Fruit fly (Drosophila melanogaster) whole organism, embryonic: ENCODE results near the gene CG34462.
A peak's percentile ranks its signal among the peaks of the same experiment; 100 is the strongest.

Experiments
- CG10267 ChIP-seq: fragments of 200-800 bp; sonication (Bioruptor generic); optimal IDR thresholded peaks from 2 replicates; lab custom pipeline; 2018; ENCODE audit warnings: missing biosample characterization, mild to moderate bottlenecking, missing genetic modification characterization, moderate library complexity
- CG10431 ChIP-seq: fragments of 200-800 bp; sonication (Bioruptor generic); optimal IDR thresholded peaks from 3 replicates; lab custom pipeline; 2018; ENCODE audit warnings: missing biosample characterization, mild to moderate bottlenecking, missing genetic modification characterization
- CG11504 ChIP-seq: fragments of 200-800 bp; sonication (Bioruptor generic); optimal IDR thresholded peaks from 3 replicates; lab custom pipeline; 2019; ENCODE audit warnings: missing biosample characterization, mild to moderate bottlenecking, missing genetic modification characterization, moderate library complexity
- CG12299 ChIP-seq: fragments of 200-800 bp; sonication (Bioruptor generic); optimal IDR thresholded peaks from 2 replicates; lab custom pipeline; 2018; ENCODE audit warnings: missing biosample characterization, mild to moderate bottlenecking, missing genetic modification characterization
- CG14050 ChIP-seq: fragments of 200-800 bp; sonication (Bioruptor generic); IDR thresholded peaks from 3 replicates; pipeline ENCODE4 v1.3.6; 2022; ENCODE audit warnings: missing biosample characterization, missing genetic modification characterization
- CG15011 ChIP-seq: fragments of 200-800 bp; sonication (Bioruptor generic); optimal IDR thresholded peaks from 3 replicates; lab custom pipeline; 2018; ENCODE audit warnings: missing biosample characterization, mild to moderate bottlenecking, missing genetic modification characterization
- CG2129 ChIP-seq: fragments of 200-800 bp; sonication (Bioruptor generic); IDR thresholded peaks from 2 replicates; pipeline ENCODE4 v1.3.6; 2022; ENCODE audit warnings: missing biosample characterization, missing genetic modification characterization; ENCODE audit not compliant: partially characterized antibody
- CG2678 ChIP-seq: fragments of 200-800 bp; sonication (Bioruptor generic); optimal IDR thresholded peaks from 3 replicates; lab custom pipeline; 2019; ENCODE audit warnings: missing biosample characterization, mild to moderate bottlenecking, missing genetic modification characterization, moderate library complexity
- CG30403 ChIP-seq: fragments of 200-800 bp; sonication (Bioruptor generic); optimal IDR thresholded peaks from 3 replicates; lab custom pipeline; 2016; ENCODE audit warnings: missing biosample characterization, missing genetic modification characterization
- CG3065 ChIP-seq: fragments of 200-800 bp; sonication (Bioruptor generic); optimal IDR thresholded peaks from 2 replicates; lab custom pipeline; 2016; ENCODE audit warnings: missing biosample characterization, missing genetic modification characterization
- CG31441 ChIP-seq: fragments of 200-800 bp; sonication (Bioruptor generic); IDR thresholded peaks from 2 replicates; pipeline ENCODE4 v1.3.6; 2022; ENCODE audit warnings: missing biosample characterization, missing genetic modification characterization
- CG3726 ChIP-seq: fragments of 200-800 bp; sonication (Bioruptor generic); IDR thresholded peaks from 3 replicates; pipeline ENCODE4, ENCODE4 v1.3.6; 2022; ENCODE audit warnings: missing biosample characterization, missing genetic modification characterization
- CG7839 ChIP-seq: fragments of 200-800 bp; sonication (Bioruptor generic); optimal IDR thresholded peaks from 3 replicates; lab custom pipeline; 2018; ENCODE audit warnings: missing biosample characterization, mild to moderate bottlenecking, missing genetic modification characterization, moderate library complexity
- CG8281 ChIP-seq: fragments of 200-800 bp; sonication (Bioruptor generic); optimal IDR thresholded peaks from 2 replicates; lab custom pipeline; 2018; ENCODE audit warnings: missing biosample characterization, mild to moderate bottlenecking, missing genetic modification characterization, moderate library complexity
- CG9727 ChIP-seq: fragments of 200-800 bp; sonication (Bioruptor generic); optimal IDR thresholded peaks from 3 replicates; lab custom pipeline; 2017; ENCODE audit warnings: missing biosample characterization, mild to moderate bottlenecking, missing genetic modification characterization
- Dbx ChIP-seq: fragments of 200-800 bp; sonication (Bioruptor generic); IDR thresholded peaks from 3 replicates; pipeline ENCODE4 v1.3.6; 2022; ENCODE audit warnings: missing biosample characterization, missing genetic modification characterization
- Ets65A ChIP-seq: fragments of 200-800 bp; sonication (Bioruptor generic); peaks from one replicate; lab custom pipeline; 2016; ENCODE audit warnings: missing biosample characterization, missing genetic modification characterization
- Fer3 ChIP-seq: fragments of 200-800 bp; sonication (Bioruptor generic); optimal IDR thresholded peaks from 2 replicates; lab custom pipeline; 2018; ENCODE audit warnings: missing biosample characterization, mild to moderate bottlenecking, missing genetic modification characterization, moderate library complexity
- Hr51 ChIP-seq, 2 experiments: fragments of 200-800 bp; sonication (Bioruptor generic); optimal IDR thresholded peaks; 2 replicates in 1 of 2; 3 replicates in 1 of 2; lab custom pipeline; 2016 to 2018; ENCODE audit warnings: missing biosample characterization in 2 of 2, missing genetic modification characterization in 2 of 2, mild to moderate bottlenecking in 1 of 2, moderate library complexity in 1 of 2
- Lpt ChIP-seq: fragments of >200 bp; optimal IDR thresholded peaks from 2 replicates; lab custom pipeline; 2018; ENCODE audit warnings: missing biosample characterization, missing genetic modification characterization
- MESR4 ChIP-seq: fragments of 200-800 bp; sonication (Bioruptor generic); optimal IDR thresholded peaks from 2 replicates; lab custom pipeline; 2018; ENCODE audit warnings: missing biosample characterization, mild to moderate bottlenecking, missing genetic modification characterization, moderate library complexity
- Max ChIP-seq: fragments of 200-800 bp; sonication (Bioruptor generic); optimal IDR thresholded peaks from 2 replicates; lab custom pipeline; 2016; ENCODE audit warnings: missing biosample characterization, mild to moderate bottlenecking, missing genetic modification characterization
- Ptx1 ChIP-seq: fragments of 200-800 bp; sonication (Bioruptor generic); IDR thresholded peaks from 2 replicates; pipeline ENCODE4 v1.3.6; 2022; ENCODE audit warnings: missing biosample characterization, missing genetic modification characterization
- Sox100B ChIP-seq: fragments of 200-800 bp; sonication (Bioruptor generic); optimal IDR thresholded peaks from 3 replicates; lab custom pipeline; 2018; ENCODE audit warnings: missing biosample characterization, mild to moderate bottlenecking, missing genetic modification characterization
- Trl ChIP-seq, 3 experiments: fragments of >200 bp in 2 of 3; fragments of 200-800 bp in 1 of 3; sonication (Bioruptor generic) in 1 of 3; optimal IDR thresholded peaks; 2 replicates in 1 of 3; 3 replicates in 2 of 3; lab custom pipeline; 2016 to 2017; ENCODE audit warnings: missing biosample characterization in 1 of 3, missing genetic modification characterization in 1 of 3
- Xbp1 ChIP-seq: fragments of 200-800 bp; sonication (Bioruptor generic); optimal IDR thresholded peaks from 3 replicates; lab custom pipeline; 2016; ENCODE audit warnings: missing biosample characterization, mild to moderate bottlenecking, missing genetic modification characterization
- ap ChIP-seq: fragments of 200-800 bp; sonication (Bioruptor generic); IDR thresholded peaks from 2 replicates; pipeline ENCODE4 v1.3.6; 2022; ENCODE audit warnings: missing biosample characterization, missing genetic modification characterization
- chinmo ChIP-seq: fragments of 200-800 bp; sonication (Bioruptor generic); IDR thresholded peaks from 4 replicates; pipeline ENCODE4 v1.3.6; 2022; ENCODE audit warnings: missing biosample characterization, missing genetic modification characterization; ENCODE audit not compliant: partially characterized antibody
- cwo ChIP-seq: fragments of 200-800 bp; sonication (Bioruptor generic); optimal IDR thresholded peaks from 3 replicates; lab custom pipeline; 2017; ENCODE audit warnings: missing biosample characterization, missing genetic modification characterization, mild to moderate bottlenecking, moderate library complexity, missing genetic modification reagents
- dmrt99B ChIP-seq: fragments of 200-800 bp; sonication (Bioruptor generic); optimal IDR thresholded peaks from 2 replicates; lab custom pipeline; 2018; ENCODE audit warnings: missing biosample characterization, mild to moderate bottlenecking, missing genetic modification characterization, moderate library complexity
- gem ChIP-seq: fragments of 200-800 bp; sonication (Bioruptor generic); optimal IDR thresholded peaks from 2 replicates; lab custom pipeline; 2019; ENCODE audit warnings: missing biosample characterization, mild to moderate bottlenecking, missing genetic modification characterization, moderate library complexity
- grau ChIP-seq: fragments of 200-800 bp; optimal IDR thresholded peaks from 3 replicates; lab custom pipeline; 2019; ENCODE audit warnings: missing biosample characterization, mild to moderate bottlenecking, missing genetic modification characterization, moderate library complexity
- gsb-n ChIP-seq: fragments of 200-800 bp; sonication (Bioruptor generic); optimal IDR thresholded peaks from 3 replicates; lab custom pipeline; 2018; ENCODE audit warnings: missing biosample characterization, mild to moderate bottlenecking, missing genetic modification characterization
- kah ChIP-seq: fragments of 200-800 bp; sonication (Bioruptor generic); optimal IDR thresholded peaks from 2 replicates; lab custom pipeline; 2018; ENCODE audit warnings: missing biosample characterization, mild to moderate bottlenecking, missing genetic modification characterization
- lola ChIP-seq, 3 experiments: fragments of >200 bp in 2 of 3; fragments of 200-800 bp in 1 of 3; sonication (Bioruptor generic) in 1 of 3; optimal IDR thresholded peaks; 2 replicates each; lab custom pipeline; 2017 to 2019; ENCODE audit warnings: missing biosample characterization in 3 of 3, missing genetic modification characterization in 3 of 3, mild to moderate bottlenecking in 1 of 3, moderate library complexity in 1 of 3
- nmo ChIP-seq: fragments of 200-800 bp; sonication (Bioruptor generic); optimal IDR thresholded peaks from 2 replicates; lab custom pipeline; 2018; ENCODE audit warnings: missing biosample characterization, mild to moderate bottlenecking, missing genetic modification characterization, moderate library complexity
- row ChIP-seq: fragments of 200-800 bp; sonication (Bioruptor generic); IDR thresholded peaks from 3 replicates; pipeline ENCODE4 v1.3.6; 2022; ENCODE audit warnings: missing biosample characterization, missing genetic modification characterization
- scrt ChIP-seq: fragments of 200-800 bp; sonication (Bioruptor generic); optimal IDR thresholded peaks from 2 replicates; lab custom pipeline; 2018; ENCODE audit warnings: missing biosample characterization, mild to moderate bottlenecking, missing genetic modification characterization, moderate library complexity
- sens ChIP-seq: fragments of 200-800 bp; sonication (Bioruptor generic); peaks from one replicate; lab custom pipeline; 2016; ENCODE audit warnings: missing biosample characterization, missing genetic modification characterization
- shn ChIP-seq: fragments of 200-800 bp; sonication (Bioruptor generic); optimal IDR thresholded peaks from 3 replicates; lab custom pipeline; 2016; ENCODE audit warnings: missing biosample characterization, missing genetic modification characterization
- ttk ChIP-seq: fragments of 200-800 bp; sonication (Bioruptor generic); IDR thresholded peaks from 2 replicates; pipeline ENCODE4 v2.1.2; 2022; ENCODE audit warnings: missing biosample characterization, missing genetic modification characterization
- vvl ChIP-seq: fragments of 200-800 bp; sonication (Bioruptor generic); IDR thresholded peaks from 2 replicates; pipeline ENCODE4 v1.3.6; 2022; ENCODE audit warnings: missing biosample characterization, missing genetic modification characterization

The CG34462 gene

dm6 chr3L:8285291-8285690 lies 43.1 kb upstream of the CG34462 start:
- TF ChIP-seq Ets65A (GFP tag; lab: Kevin White, UChicago) (peak; percentile 27), scrt (GFP tag; lab: Kevin White, UChicago) (peak; percentile 93), CG15011 (GFP tag; lab: Kevin White, UChicago) (no peak), chinmo (GFP tag; lab: Robert Waterston, UW) (0 out of 4 replicates have a peak, but pooled peaks have one; percentile 24), CG3726 (GFP tag; lab: Robert Waterston, UW) (no peak), Trl (optimal IDR thresholded peaks at IDR 0.05; lab: Kevin White, UChicago) (peak; percentile 24 to 64), Trl (GFP tag; optimal IDR thresholded peaks at IDR 0.05; lab: Kevin White, UChicago) (no peak), CG2129 (no peak), Lpt (GFP tag; lab: Kevin White, UChicago) (no peak), CG3065 (GFP tag; lab: Kevin White, UChicago) (no peak)

- no peak for TF ChIP-seq gsb-n (tag; lab: Kevin White, UChicago)
- peak; percentile 43 for TF ChIP-seq CG2678 (tag; lab: Kevin White, UChicago)
- TF ChIP-seq Ptx1, result 0 out of 2 replicates have a peak, but pooled peaks have one; percentile 29
- peak; percentile 12 for TF ChIP-seq Sox100B (GFP tag; lab: Kevin White, UChicago)
- TF ChIP-seq ap (GFP tag; lab: Robert Waterston, UW), result no peak
- peak; percentile 12 for TF ChIP-seq grau (tag; lab: Kevin White, UChicago)
- peak; percentile 2 for TF ChIP-seq cwo (GFP tag; lab: Kevin White, UChicago)
- TF ChIP-seq Dbx (GFP tag; lab: Robert Waterston, UW), result no peak
- peak; percentile 53 for TF ChIP-seq dmrt99B (tag; lab: Kevin White, UChicago)
- TF ChIP-seq kah (GFP tag; lab: Kevin White, UChicago), result no peak
- TF ChIP-seq Fer3 (tag; lab: Kevin White, UChicago), result peak; percentile 1
- peak; percentile 44 for TF ChIP-seq CG7839 (tag; lab: Kevin White, UChicago)
- TF ChIP-seq CG31441, result 0 out of 2 replicates have a peak, but pooled peaks have one; percentile 16
- no peak for TF ChIP-seq CG9727 (GFP tag; lab: Kevin White, UChicago)
- no peak for TF ChIP-seq shn (GFP tag; lab: Kevin White, UChicago)
- peak; percentile 44 for TF ChIP-seq CG11504 (tag; lab: Kevin White, UChicago)
- peak; percentile 14; the same call in 1 of the 2 replicates for TF ChIP-seq vvl (GFP tag; lab: Robert Waterston, UW)
- TF ChIP-seq ttk (GFP tag; lab: Robert Waterston, UW), result no peak
- no peak for TF ChIP-seq Max (GFP tag; lab: Kevin White, UChicago)
- TF ChIP-seq CG10267 (tag; lab: Kevin White, UChicago), result peak; percentile 3
- TF ChIP-seq CG30403 (GFP tag; lab: Kevin White, UChicago), result no peak
- peak; percentile 77 for TF ChIP-seq sens
- no peak for TF ChIP-seq CG14050 (GFP tag; lab: Robert Waterston, UW)
- no peak for TF ChIP-seq lola (GFP tag; optimal IDR thresholded peaks at IDR 0.05; lab: Kevin White, UChicago)
- no peak for TF ChIP-seq CG8281 (tag; lab: Kevin White, UChicago)
- peak in 1 of 2 experiments; percentile 35 for TF ChIP-seq Hr51 (GFP tag; optimal IDR thresholded peaks at IDR 0.05; lab: Kevin White, UChicago)
- no peak for TF ChIP-seq CG12299
- 0 out of 3 replicates have a peak, but pooled peaks have one; percentile 19 for TF ChIP-seq row (GFP tag; lab: Robert Waterston, UW)
- TF ChIP-seq Xbp1 (GFP tag; lab: Kevin White, UChicago), result no peak
- TF ChIP-seq gem (tag; lab: Kevin White, UChicago), result peak; percentile 56
- no peak for TF ChIP-seq CG10431
- TF ChIP-seq nmo, result peak; percentile 21
- no peak for TF ChIP-seq MESR4 (GFP tag; lab: Kevin White, UChicago)
Measured at dm6 chr3L:8285773-8286172, 42.6 kb upstream of the CG34462 start.
